Fruit fly (Drosophila melanogaster) whole organism, embryonic: ENCODE measurements around the gene sti.

Experiments used
- Abd-B ChIP-seq: fragments of 200-800 bp; sonication (Bioruptor generic); optimal IDR thresholded peaks from 2 replicates; lab custom pipeline; 2018; ENCODE audit warnings: missing biosample characterization, mild to moderate bottlenecking, missing genetic modification characterization, moderate library complexity
- CG17568 ChIP-seq: fragments of 200-800 bp; sonication (Bioruptor generic); optimal IDR thresholded peaks from 2 replicates; lab custom pipeline; 2018; ENCODE audit warnings: missing biosample characterization, mild to moderate bottlenecking, missing genetic modification characterization, moderate library complexity
- Jarid2 ChIP-seq: fragments of 200-800 bp; sonication (Bioruptor generic); optimal IDR thresholded peaks from 3 replicates; lab custom pipeline; 2017; ENCODE audit warnings: mild to moderate bottlenecking, missing biosample characterization, missing genetic modification reagents, missing genetic modification characterization
- NC2α ChIP-seq: fragments of 200-800 bp; sonication (Bioruptor generic); optimal IDR thresholded peaks from 2 replicates; lab custom pipeline; 2016; ENCODE audit warnings: missing biosample characterization, missing genetic modification characterization
- Ptx1 ChIP-seq: fragments of 200-800 bp; sonication (Bioruptor generic); IDR thresholded peaks from 2 replicates; pipeline ENCODE4 v1.3.6; 2022; ENCODE audit warnings: missing biosample characterization, missing genetic modification characterization
- crc ChIP-seq: fragments of 200-800 bp; sonication (Bioruptor generic); optimal IDR thresholded peaks from 2 replicates; lab custom pipeline; 2016; ENCODE audit warnings: missing biosample characterization, missing genetic modification characterization
- ems ChIP-seq: fragments of 200-800 bp; sonication (Bioruptor generic); optimal IDR thresholded peaks from 3 replicates; lab custom pipeline; 2016; ENCODE audit warnings: missing biosample characterization, missing genetic modification characterization
- gsb-n ChIP-seq: fragments of 200-800 bp; sonication (Bioruptor generic); optimal IDR thresholded peaks from 3 replicates; lab custom pipeline; 2018; ENCODE audit warnings: missing biosample characterization, mild to moderate bottlenecking, missing genetic modification characterization
- kni ChIP-seq: fragments of 200-800 bp; sonication (Bioruptor generic); optimal IDR thresholded peaks from 3 replicates; lab custom pipeline; 2017; ENCODE audit warnings: mild to moderate bottlenecking, missing biosample characterization, missing genetic modification reagents, missing genetic modification characterization
- psq ChIP-seq: fragments of 200-800 bp; sonication (Bioruptor generic); optimal IDR thresholded peaks from 2 replicates; lab custom pipeline; 2017; ENCODE audit warnings: missing biosample characterization, missing genetic modification characterization
- z ChIP-seq: fragments of 200-800 bp; sonication (Bioruptor generic); IDR thresholded peaks from 3 replicates; pipeline ENCODE4 v1.3.6; 2022; ENCODE audit warnings: missing biosample characterization, missing genetic modification characterization

- TF ChIP-seq z (GFP tag; lab: Robert Waterston, UW), result no peak
- no peak for TF ChIP-seq Abd-B
- no peak for TF ChIP-seq Ptx1 (GFP tag; lab: Robert Waterston, UW)
- no peak for TF ChIP-seq NC2α (GFP tag; lab: Kevin White, UChicago)
- no peak for TF ChIP-seq ems (GFP tag; lab: Kevin White, UChicago)
- no peak for TF ChIP-seq kni (GFP tag; lab: Kevin White, UChicago)
- TF ChIP-seq Jarid2 (GFP tag; lab: Kevin White, UChicago), result no peak
- no peak for TF ChIP-seq CG17568 (GFP tag; lab: Kevin White, UChicago)
- TF ChIP-seq gsb-n, result no peak
- no peak for TF ChIP-seq psq (GFP tag; lab: Kevin White, UChicago)
- TF ChIP-seq crc, result no peak
These were observed 4.7 kb upstream of the sti start for dm6 chr3L:12519315-12519714.
